Worm (Caenorhabditis elegans) whole organism, midembryonic: ENCODE data around the gene srh-74.

ENCODE experiments used
- T22C8.4 ChIP-seq: fragments of 200-800 bp; sonication (Bioruptor generic); IDR thresholded peaks from 2 replicates; pipeline ENCODE4 v1.3.6; 2022; ENCODE audit warnings: missing genetic modification characterization, missing compliant biosample characterization
- flt-1 ChIP-seq: fragments of 200-800 bp; sonication (Bioruptor generic); IDR thresholded peaks from 2 replicates; pipeline ENCODE4 v1.3.6; 2022; ENCODE audit warnings: missing genetic modification characterization, missing compliant biosample characterization
- klf-2 ChIP-seq: fragments of 200-800 bp; sonication (Bioruptor generic); conservative IDR thresholded peaks from 2 replicates; pipeline ENCODE4 v1.3.6; 2022; ENCODE audit warnings: missing genetic modification reagents, missing genetic modification characterization, missing compliant biosample characterization
- ztf-29 ChIP-seq: fragments of 200-800 bp; sonication (Bioruptor generic); IDR thresholded peaks from 2 replicates; pipeline ENCODE4 v1.3.6; 2022; ENCODE audit warnings: missing genetic modification reagents, missing genetic modification characterization, missing compliant biosample characterization

- TF ChIP-seq ztf-29 (GFP tag; lab: Robert Waterston, UW) (no peak), flt-1 (no peak), T22C8.4 (GFP tag; lab: Robert Waterston, UW) (no peak), klf-2 (GFP tag; lab: Robert Waterston, UW) (no peak)
These were observed 47.9 kb downstream of the srh-74 start, which contains the start of gene isy-1 for ce11 chrV:11000650-11001049.
